Fruit fly (Drosophila melanogaster): Measurements from ENCODE around the gene CG10803.

CG10803 gene

DNA sequence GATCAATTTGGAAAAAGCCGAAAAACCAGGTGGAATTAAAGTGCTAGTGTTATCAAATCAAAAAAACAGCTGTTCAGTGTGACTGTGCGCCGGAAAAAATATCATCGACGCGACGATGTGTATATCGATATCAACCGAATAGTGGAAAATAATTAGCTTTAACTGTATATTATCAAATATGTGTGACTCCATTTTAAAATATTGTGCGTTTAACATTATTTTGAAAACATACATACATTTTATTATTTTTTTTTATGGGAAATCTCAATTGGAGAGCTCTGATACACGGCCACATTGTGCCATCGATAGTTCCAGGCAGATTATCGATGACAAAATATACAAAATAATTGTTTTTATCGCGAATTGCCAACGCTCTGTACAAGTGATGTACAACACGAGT lies at the start of gene CG10803, which contains the start of gene CG14270:
Gene CG10803 (plus strand): TSS at position 347 of the 400 bp plus-strand sequence.
Gene CG14270 (minus strand): TSS at position 75 of the 400 bp plus-strand sequence.
- TF ChIP-seq psq (optimal IDR thresholded peaks at IDR 0.05) (no peak), Dll (optimal IDR thresholded peaks at IDR 0.05) (no peak), EcR (GFP tag; optimal IDR thresholded peaks at IDR 0.05) (no peak), pan (optimal IDR thresholded peaks at IDR 0.05) (no peak)

DNA sequence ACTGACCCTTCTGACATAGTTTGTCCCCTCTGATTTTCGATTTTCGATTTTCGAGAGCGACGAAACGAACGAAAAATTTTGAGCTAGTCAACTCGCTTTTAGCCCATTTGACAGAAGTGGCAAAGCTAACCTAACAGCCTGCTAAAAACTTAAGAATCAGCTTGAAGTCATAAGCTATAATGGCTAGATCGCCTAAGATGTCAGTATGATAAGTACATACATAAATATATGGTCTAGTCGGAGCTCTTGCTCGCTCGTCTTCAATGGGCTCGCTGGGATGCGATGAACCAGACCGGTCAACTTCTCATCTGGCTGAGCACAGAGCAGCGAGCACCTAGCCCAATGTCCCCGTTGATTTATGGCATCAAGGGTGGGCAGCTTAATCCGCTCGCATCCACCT lies 49.7 kb upstream of the CG10803 start, which contains the start of gene CG14269:
Gene CG14269 (minus strand): TSS at position 101 of the 400 bp plus-strand sequence.
- TF ChIP-seq EcR (GFP tag; optimal IDR thresholded peaks at IDR 0.05) (no peak), usp (GFP tag; optimal IDR thresholded peaks at IDR 0.05) (no peak), psq (optimal IDR thresholded peaks at IDR 0.05) (no peak), CG8478 (optimal IDR thresholded peaks at IDR 0.05) (no peak)

DNA sequence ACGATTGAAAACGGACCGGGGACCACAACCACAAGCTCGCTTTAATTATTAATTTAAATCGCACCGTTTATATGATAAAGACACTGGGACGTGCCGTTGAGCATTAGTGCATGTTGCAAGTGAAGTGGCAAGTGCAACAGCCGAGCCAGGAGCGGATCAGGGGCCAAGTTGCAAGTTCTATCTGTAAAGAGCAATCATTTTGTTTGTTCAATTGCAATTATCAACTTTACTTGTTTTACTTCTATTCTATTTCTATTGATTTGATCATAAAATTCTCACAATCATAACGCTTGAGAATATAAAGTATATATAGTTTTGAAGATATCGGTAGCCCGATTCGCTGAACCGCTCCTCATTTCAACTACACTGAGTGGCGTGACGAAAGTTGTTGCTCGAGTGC lies 49.3 kb upstream of the CG10803 start:
- no peak for TF ChIP-seq EcR (GFP tag; optimal IDR thresholded peaks at IDR 0.05)
- no peak for TF ChIP-seq psq (optimal IDR thresholded peaks at IDR 0.05)
- no peak for TF ChIP-seq usp (GFP tag; optimal IDR thresholded peaks at IDR 0.05)
- TF ChIP-seq Dll (optimal IDR thresholded peaks at IDR 0.05), result no peak
- no peak for TF ChIP-seq CG8478 (optimal IDR thresholded peaks at IDR 0.05)
- TF ChIP-seq pan (optimal IDR thresholded peaks at IDR 0.05), result no peak

DNA sequence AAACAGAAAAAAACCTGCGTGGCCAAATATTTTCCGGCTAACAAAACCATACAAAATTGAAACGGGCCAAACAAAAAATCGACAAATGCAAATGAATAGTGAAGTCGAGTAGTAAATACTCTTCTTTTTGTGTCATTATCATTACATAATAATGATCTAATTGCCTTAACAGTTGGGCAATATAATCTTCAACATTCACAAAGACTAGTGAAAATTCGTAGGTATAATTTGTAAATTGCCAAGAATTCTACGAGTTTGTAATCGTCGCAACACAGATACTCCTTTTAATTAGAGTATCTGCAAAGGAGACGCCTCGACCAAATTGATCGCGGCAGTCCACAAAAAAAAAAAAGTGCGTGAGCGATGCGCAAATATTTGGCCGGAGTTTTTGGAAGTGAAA lies 48.0 kb upstream of the CG10803 start:
- no peak for TF ChIP-seq EcR (GFP tag; optimal IDR thresholded peaks at IDR 0.05)
- TF ChIP-seq usp (GFP tag; optimal IDR thresholded peaks at IDR 0.05), result no peak
- no peak for TF ChIP-seq pan (optimal IDR thresholded peaks at IDR 0.05)

DNA sequence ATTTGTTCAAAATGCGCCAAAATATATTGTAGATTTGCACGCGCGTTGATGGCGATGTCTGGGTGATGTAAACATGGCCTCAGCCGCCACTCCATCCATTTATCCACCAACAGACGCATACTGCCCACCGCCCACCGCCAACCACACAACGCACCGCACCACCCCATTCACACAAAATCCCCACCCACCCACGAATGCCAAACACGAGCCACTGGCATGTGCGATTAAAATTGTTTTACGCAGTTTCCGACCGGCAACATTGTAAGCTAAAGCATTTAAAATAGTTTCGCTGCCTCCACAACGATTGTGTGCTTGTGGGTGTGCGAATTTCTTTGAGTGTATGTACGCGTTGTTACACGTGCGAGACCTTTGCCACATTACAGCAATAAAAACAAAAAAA lies 44.9 kb upstream of the CG10803 start:
- TF ChIP-seq psq (optimal IDR thresholded peaks at IDR 0.05) (no peak), pan (optimal IDR thresholded peaks at IDR 0.05) (no peak), EcR (GFP tag; optimal IDR thresholded peaks at IDR 0.05) (no peak), CG8478 (optimal IDR thresholded peaks at IDR 0.05) (no peak), usp (GFP tag; optimal IDR thresholded peaks at IDR 0.05) (no peak), Dll (optimal IDR thresholded peaks at IDR 0.05) (no peak)

DNA sequence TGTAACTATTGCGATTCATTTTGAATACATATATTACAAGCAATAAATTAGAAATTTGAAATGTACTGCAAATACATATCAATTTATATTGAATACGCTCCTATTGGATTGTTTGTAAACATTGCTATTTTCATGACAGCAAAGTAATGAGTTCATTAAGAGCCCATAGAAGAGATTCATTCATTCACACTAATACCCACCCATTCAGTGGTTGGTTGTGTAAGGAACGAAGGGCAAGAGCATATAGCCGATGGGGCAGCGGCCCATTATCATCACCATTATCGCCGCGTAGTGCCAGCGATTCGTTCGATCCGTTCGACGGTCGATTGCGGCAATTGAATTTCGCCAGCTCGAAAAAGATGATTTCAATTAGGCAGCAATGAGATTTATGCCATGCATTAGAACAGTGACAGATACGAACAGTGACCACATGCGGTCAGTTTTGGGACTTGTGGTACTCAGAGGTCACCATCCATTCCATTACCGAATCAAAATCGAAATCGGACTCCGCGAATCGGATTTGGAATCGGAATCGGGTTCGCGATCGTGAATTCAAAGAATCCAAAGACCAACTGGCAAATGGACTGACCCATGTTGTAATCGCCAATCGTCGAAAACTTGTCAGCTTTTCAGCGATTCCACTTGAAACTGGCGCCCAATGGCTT lies 42.8 kb upstream of the CG10803 start:
- TF ChIP-seq pan (optimal IDR thresholded peaks at IDR 0.05) (no peak), Dll (optimal IDR thresholded peaks at IDR 0.05) (no peak), psq (optimal IDR thresholded peaks at IDR 0.05) (no peak), usp (GFP tag; optimal IDR thresholded peaks at IDR 0.05) (no peak), EcR (GFP tag; optimal IDR thresholded peaks at IDR 0.05) (no peak), CG8478 (optimal IDR thresholded peaks at IDR 0.05) (no peak)

DNA sequence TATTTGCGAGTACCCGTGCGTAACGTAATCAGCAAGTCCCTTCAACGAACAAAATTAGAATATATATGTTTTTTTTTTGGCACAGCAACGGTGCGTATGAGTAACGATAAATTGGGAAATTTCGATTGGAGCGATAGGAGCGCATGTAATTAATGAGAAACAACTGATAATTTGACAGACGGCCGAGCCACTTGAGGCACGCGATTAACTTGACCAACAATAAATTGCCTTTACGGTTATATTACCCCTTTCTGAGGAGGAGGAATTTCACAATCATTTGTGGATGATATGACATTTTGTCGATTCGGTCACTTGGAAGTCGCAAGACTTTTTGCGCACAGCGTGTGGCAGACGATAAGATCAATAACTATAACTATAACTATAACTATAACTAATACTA lies 41.5 kb upstream of the CG10803 start:
- TF ChIP-seq EcR (GFP tag; optimal IDR thresholded peaks at IDR 0.05) (no peak), psq (optimal IDR thresholded peaks at IDR 0.05) (no peak), CG8478 (optimal IDR thresholded peaks at IDR 0.05) (no peak), pan (optimal IDR thresholded peaks at IDR 0.05) (no peak), Dll (optimal IDR thresholded peaks at IDR 0.05) (no peak)

DNA sequence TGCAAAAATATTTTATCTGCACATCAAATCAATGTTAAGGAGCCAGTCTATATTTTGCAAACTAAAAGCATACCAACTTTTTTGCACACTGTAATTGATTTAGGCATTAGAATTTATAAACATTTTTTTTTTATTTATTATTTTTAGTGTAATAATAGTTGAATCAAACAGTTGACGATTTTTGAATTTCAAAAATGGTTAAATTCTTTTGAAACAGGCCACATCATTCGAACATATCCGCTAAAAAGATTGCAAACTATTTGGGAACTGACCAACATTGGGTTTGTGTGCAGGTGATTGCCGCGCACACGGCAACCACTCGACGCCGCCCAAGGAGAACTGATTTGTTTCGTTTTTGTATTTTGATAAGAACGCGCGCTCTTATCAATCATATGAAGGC lies 40.6 kb upstream of the CG10803 start:
- TF ChIP-seq pan (optimal IDR thresholded peaks at IDR 0.05) (no peak), psq (optimal IDR thresholded peaks at IDR 0.05) (no peak), EcR (GFP tag; optimal IDR thresholded peaks at IDR 0.05) (no peak), usp (GFP tag; optimal IDR thresholded peaks at IDR 0.05) (no peak), Dll (optimal IDR thresholded peaks at IDR 0.05) (no peak), CG8478 (optimal IDR thresholded peaks at IDR 0.05) (no peak)

DNA sequence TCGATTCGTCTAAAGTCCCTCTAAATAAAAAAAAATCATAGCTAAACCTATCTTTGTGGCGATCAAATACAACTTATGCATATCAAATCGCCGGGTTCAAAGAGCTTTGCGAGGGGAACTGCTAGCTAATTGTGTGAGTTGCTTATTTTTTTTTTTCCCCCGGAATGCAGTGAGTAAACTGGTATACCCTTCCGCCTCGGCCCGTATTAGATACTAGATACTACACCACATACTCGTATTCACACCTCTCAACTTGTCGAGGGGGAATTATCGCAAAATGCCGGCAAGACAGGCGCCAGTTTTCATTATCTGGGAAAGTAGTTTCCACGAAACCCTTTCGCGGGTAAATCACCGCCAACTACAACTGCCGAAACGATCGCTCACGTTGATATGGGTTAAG lies 39.3 kb upstream of the CG10803 start:
- no peak for TF ChIP-seq EcR (GFP tag; optimal IDR thresholded peaks at IDR 0.05)
- no peak for TF ChIP-seq pan (optimal IDR thresholded peaks at IDR 0.05)
- no peak for TF ChIP-seq usp (GFP tag; optimal IDR thresholded peaks at IDR 0.05)
- TF ChIP-seq CG8478 (optimal IDR thresholded peaks at IDR 0.05), result no peak
- no peak for TF ChIP-seq Dll (optimal IDR thresholded peaks at IDR 0.05)

DNA sequence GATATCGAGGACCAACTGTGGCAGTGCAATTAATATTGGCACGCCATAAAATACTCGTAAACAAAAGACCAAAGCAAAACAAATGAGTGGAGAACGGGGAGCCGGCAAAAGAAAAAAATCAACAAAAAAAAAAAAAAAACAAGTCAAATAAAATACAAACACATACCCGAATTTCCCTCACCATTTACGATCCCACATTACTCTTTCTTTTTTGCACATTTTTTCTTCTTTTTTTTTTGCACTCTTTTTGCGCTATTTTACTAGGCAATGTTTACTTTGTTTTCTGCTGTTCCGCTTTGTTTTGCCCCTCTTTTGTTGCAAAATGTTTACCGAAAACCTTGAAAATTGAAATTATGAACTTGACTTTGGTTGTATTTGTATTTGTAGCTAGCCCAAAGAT lies 38.8 kb upstream of the CG10803 start:
- no peak for TF ChIP-seq psq (optimal IDR thresholded peaks at IDR 0.05)
- no peak for TF ChIP-seq Dll (optimal IDR thresholded peaks at IDR 0.05)
- TF ChIP-seq EcR (GFP tag; optimal IDR thresholded peaks at IDR 0.05), result no peak
- TF ChIP-seq CG8478 (optimal IDR thresholded peaks at IDR 0.05), result no peak
- no peak for TF ChIP-seq pan (optimal IDR thresholded peaks at IDR 0.05)
- TF ChIP-seq usp (GFP tag; optimal IDR thresholded peaks at IDR 0.05), result no peak

DNA sequence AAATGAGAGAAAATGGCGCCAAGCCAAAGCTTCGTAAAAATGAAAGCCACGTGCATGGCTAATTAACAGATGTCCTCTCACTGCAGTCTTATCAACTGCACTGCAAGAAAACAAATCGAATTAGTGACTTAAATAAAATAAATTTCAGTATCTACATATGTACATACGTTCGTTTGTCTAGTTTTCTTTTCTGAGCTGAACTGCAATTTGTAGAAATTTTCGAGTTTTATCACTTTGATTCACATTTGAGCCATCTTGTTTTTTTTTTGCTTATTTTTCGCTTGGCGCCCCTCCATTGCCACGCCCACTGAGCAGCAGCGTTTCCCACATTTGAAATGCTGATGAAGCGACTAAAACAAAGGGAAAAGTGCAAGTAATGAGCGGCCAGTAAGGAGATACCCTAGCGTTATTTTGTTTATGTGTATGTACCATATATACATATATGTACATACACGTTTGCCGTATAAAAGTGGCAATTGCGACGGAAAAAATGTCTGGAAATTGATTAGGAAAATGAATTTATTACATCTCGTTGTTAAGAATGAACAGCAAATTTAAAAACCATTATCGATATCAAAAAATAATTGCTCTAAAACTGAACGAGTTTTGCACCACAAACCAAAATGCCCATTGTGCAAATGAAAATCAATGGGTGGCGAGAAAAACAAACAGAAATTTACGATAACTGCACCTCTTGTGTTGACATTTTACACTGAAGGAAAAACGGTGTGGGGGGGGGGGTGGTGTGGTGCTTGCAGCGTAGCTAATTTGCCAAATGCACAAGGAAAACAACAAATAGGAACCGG lies 37.5 kb upstream of the CG10803 start:
- TF ChIP-seq CG8478 (optimal IDR thresholded peaks at IDR 0.05) (no peak), usp (GFP tag; optimal IDR thresholded peaks at IDR 0.05) (no peak), EcR (GFP tag; optimal IDR thresholded peaks at IDR 0.05) (no peak), psq (optimal IDR thresholded peaks at IDR 0.05) (no peak), pan (optimal IDR thresholded peaks at IDR 0.05) (no peak), Dll (optimal IDR thresholded peaks at IDR 0.05) (no peak)

DNA sequence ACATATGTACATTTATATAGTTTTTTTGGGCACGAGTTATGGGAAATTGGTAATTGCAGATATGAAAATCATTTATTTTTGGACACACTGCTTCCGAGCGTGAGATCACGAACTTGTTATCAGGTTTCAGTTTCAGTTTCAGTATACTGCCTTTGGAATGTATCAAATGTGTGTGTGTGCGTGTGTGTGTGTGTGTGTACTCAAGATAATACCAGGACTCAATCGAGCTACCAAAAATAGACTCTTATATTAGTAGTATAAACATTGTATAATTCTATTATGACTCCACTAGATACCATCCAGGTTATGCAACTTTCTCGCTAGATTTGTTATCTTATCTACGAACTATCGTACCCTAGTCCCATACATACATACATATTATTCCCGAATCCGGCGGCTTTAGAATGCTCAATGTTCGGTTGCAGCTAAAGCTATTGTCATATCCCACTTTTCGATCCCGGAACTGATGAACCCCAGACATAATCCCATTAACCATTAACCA lies 36.5 kb upstream of the CG10803 start, which contains the start of gene CG12535:
Gene CG12535 (minus strand): TSS at position 51 of the 502 bp plus-strand sequence.
- TF ChIP-seq usp (GFP tag; optimal IDR thresholded peaks at IDR 0.05), result no peak
- TF ChIP-seq psq (optimal IDR thresholded peaks at IDR 0.05), result no peak
